Fruit fly (Drosophila melanogaster): ENCODE results near the gene Mi-2.

The Mi-2 gene

DNA sequence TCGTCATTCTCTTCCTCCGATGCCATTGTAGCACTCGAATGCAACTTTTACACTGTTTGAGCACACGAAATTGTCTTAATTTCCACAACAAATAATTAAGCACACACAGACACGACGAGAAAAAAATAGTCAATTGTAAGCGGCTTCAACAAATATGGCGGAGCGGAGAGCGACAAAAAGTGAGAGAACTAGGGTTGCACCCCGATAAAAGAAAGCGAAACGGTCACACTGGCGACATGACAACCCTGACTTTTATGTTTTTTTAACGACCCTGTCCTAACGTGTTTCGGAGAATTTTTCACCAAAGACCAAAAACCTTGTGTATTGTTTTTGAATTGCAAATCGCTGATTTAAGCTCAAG lies at the start of gene Mi-2, which contains the start of gene Prp3 (continued):
- TF ChIP-seq grn (GFP tag; optimal IDR thresholded peaks at IDR 0.05) (no peak), p53 (GFP tag; optimal IDR thresholded peaks at IDR 0.05) (no peak), ERR (GFP tag; optimal IDR thresholded peaks at IDR 0.05) (peak; percentile 26), org-1 (GFP tag; optimal IDR thresholded peaks at IDR 0.05) (no peak), CG17568 (GFP tag; optimal IDR thresholded peaks at IDR 0.05) (no peak), lilli (GFP tag; optimal IDR thresholded peaks at IDR 0.05) (peak; percentile 6), Aef1 (GFP tag; IDR thresholded peaks at IDR 0.05) (no peak), esg (GFP tag; conservative IDR thresholded peaks at IDR 0.05) (no peak), pnt (GFP tag; optimal IDR thresholded peaks at IDR 0.05) (no peak), Tbp (GFP tag; optimal IDR thresholded peaks at IDR 0.05) (no peak), lov (optimal IDR thresholded peaks at IDR 0.05) (no peak), lov (GFP tag; IDR thresholded peaks at IDR 0.05) (no peak), Lim3 (GFP tag; IDR thresholded peaks at IDR 0.05) (no peak), gcm (GFP tag; optimal IDR thresholded peaks at IDR 0.05) (no peak), usp (GFP tag; optimal IDR thresholded peaks at IDR 0.05) (no peak), peb (GFP tag; IDR thresholded peaks at IDR 0.05) (no peak), cato (GFP tag; optimal IDR thresholded peaks at IDR 0.05; ENCODE audit: borderline replicate concordance) (no peak), CG17802 (tag; optimal IDR thresholded peaks at IDR 0.05) (no peak), zfh1 (GFP tag; IDR thresholded peaks at IDR 0.05) (peak; percentile 48; the same call in 1 of the 3 replicates), CG6254 (GFP tag; optimal IDR thresholded peaks at IDR 0.05) (no peak), Six4 (GFP tag; optimal IDR thresholded peaks at IDR 0.05) (no peak), Hr3 (GFP tag; optimal IDR thresholded peaks at IDR 0.05) (no peak), inv (GFP tag; IDR thresholded peaks at IDR 0.05; ENCODE audit: partially characterized antibody) (no peak), C15 (GFP tag; IDR thresholded peaks at IDR 0.05) (no peak), sisA (GFP tag; IDR thresholded peaks at IDR 0.05) (no peak), Deaf1 (tag; optimal IDR thresholded peaks at IDR 0.05) (no peak), NC2β (GFP tag; optimal IDR thresholded peaks at IDR 0.05) (peak; percentile 52), dm (GFP tag; optimal IDR thresholded peaks at IDR 0.05) (peak; percentile 81), CG7745 (tag; optimal IDR thresholded peaks at IDR 0.05) (peak; percentile 57), CG8290 (GFP tag; optimal IDR thresholded peaks at IDR 0.05) (no peak), CG8290 (tag; optimal IDR thresholded peaks at IDR 0.05) (peak in 1 of 2 experiments; percentile 12), CG9215 (GFP tag; IDR thresholded peaks at IDR 0.05) (no peak), CG11398 (GFP tag; optimal IDR thresholded peaks at IDR 0.05) (no peak), yki (optimal IDR thresholded peaks at IDR 0.05) (no peak), pita (GFP tag; optimal IDR thresholded peaks at IDR 0.05) (no peak), hkb (optimal IDR thresholded peaks at IDR 0.05) (no peak), hkb (GFP tag; IDR thresholded peaks at IDR 0.05) (0 out of 2 replicates have a peak, but pooled peaks have one; percentile 22), CG2712 (tag; optimal IDR thresholded peaks at IDR 0.05) (peak; percentile 36), maf-S (GFP tag; optimal IDR thresholded peaks at IDR 0.05) (no peak), CG5953 (GFP tag; IDR thresholded peaks at IDR 0.05) (no peak), CG12391 (tag; optimal IDR thresholded peaks at IDR 0.05) (peak; percentile 34), tap (tag; optimal IDR thresholded peaks at IDR 0.05) (no peak), phol (tag; optimal IDR thresholded peaks at IDR 0.05) (peak; percentile 99), Kr (GFP tag; optimal IDR thresholded peaks at IDR 0.05) (no peak), B-H1 (GFP tag; IDR thresholded peaks at IDR 0.05) (no peak), CG10979 (tag; optimal IDR thresholded peaks at IDR 0.05) (no peak), nerfin-2 (GFP tag; IDR thresholded peaks at IDR 0.05; ENCODE audit: partially characterized antibody) (no peak), CG14441 (GFP tag; IDR thresholded peaks at IDR 0.05) (no peak), Awh (GFP tag; IDR thresholded peaks at IDR 0.05) (no peak), caup (GFP tag; optimal IDR thresholded peaks at IDR 0.05; ENCODE audit: severe bottlenecking) (peak; percentile 40), lbe (GFP tag; optimal IDR thresholded peaks at IDR 0.05) (no peak), Neu2 (GFP tag; optimal IDR thresholded peaks at IDR 0.05; ENCODE audit: borderline replicate concordance) (no peak), Doc2 (GFP tag; IDR thresholded peaks at IDR 0.05) (no peak), CG2889 (GFP tag; IDR thresholded peaks at IDR 0.05) (no peak)

All from whole organism, embryonic.